Worm (Caenorhabditis elegans): ENCODE measurements around the gene C34D4.3.

DNA sequence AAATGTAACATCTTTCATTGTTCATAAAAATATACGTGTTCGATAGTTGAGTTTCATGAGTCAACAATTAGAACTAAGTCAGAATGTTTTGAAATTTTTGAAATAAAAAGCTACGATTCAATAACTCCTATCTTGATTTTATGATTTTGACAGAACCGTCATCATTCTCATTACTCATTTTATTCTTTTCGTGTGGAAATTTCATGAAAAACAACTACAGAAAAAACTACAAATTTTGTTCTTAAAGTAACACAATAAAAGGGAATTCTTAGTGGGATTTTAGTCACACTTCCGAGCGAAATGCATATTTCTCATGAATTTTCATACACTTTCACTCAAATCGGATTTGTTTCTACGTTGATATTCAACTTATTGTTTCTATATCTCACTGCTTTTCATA is 23.4 kb downstream of the C34D4.3 start, which contains the start of gene str-44:
- TF ChIP-seq lin-11 (tag; optimal IDR thresholded peaks at IDR 0.05), result no peak
- TF ChIP-seq ceh-22 (tag; optimal IDR thresholded peaks at IDR 0.05), result no peak
- TF ChIP-seq nfya-1 (tag; optimal IDR thresholded peaks at IDR 0.05), result no peak
- no peak for TF ChIP-seq dmd-4 (tag; optimal IDR thresholded peaks at IDR 0.05; ENCODE audit: borderline replicate concordance)
- no peak for TF ChIP-seq tbx-2 (tag; optimal IDR thresholded peaks at IDR 0.05)
- TF ChIP-seq pag-3 (tag; optimal IDR thresholded peaks at IDR 0.05; ENCODE audit: borderline replicate concordance), result no peak
- TF ChIP-seq nhr-232 (tag; optimal IDR thresholded peaks at IDR 0.05), result no peak
- no peak for TF ChIP-seq ceh-45 (GFP tag; IDR thresholded peaks at IDR 0.05)
- no peak for TF ChIP-seq pha-2 (tag; optimal IDR thresholded peaks at IDR 0.05)

Measured in whole organism, late embryonic.